Worm (Caenorhabditis elegans) whole organism, mixed stage, embryonic: ENCODE data around the gene C18D11.1.
A peak's percentile ranks its signal among the peaks of the same experiment; 100 is the strongest.

ENCODE experiments used
- M03D4.4 ChIP-seq: sonication (generic microtip); optimal IDR thresholded peaks from 2 replicates; lab custom pipeline; 2017; ENCODE audit warnings: mild to moderate bottlenecking, missing genetic modification characterization, missing compliant biosample characterization
- blmp-1 ChIP-seq: fragments of 150-350 bp; optimal IDR thresholded peaks from 2 replicates; lab custom pipeline; 2014; ENCODE audit warnings: missing biosample characterization, missing genetic modification characterization
- ceh-39 ChIP-seq: fragments of 150-350 bp; optimal IDR thresholded peaks from 2 replicates; lab custom pipeline; 2014; ENCODE audit warnings: missing biosample characterization, missing genetic modification characterization
- ceh-43 ChIP-seq: fragments of 200-800 bp; sonication (Bioruptor generic); optimal IDR thresholded peaks from 2 replicates; lab custom pipeline; 2018; ENCODE audit warnings: mild to moderate bottlenecking, missing genetic modification characterization, moderate library complexity, missing compliant biosample characterization
- ceh-83 ChIP-seq: fragments of 200-800 bp; sonication (Bioruptor generic); optimal IDR thresholded peaks from 2 replicates; lab custom pipeline; 2018; ENCODE audit warnings: mild to moderate bottlenecking, missing genetic modification characterization, missing compliant biosample characterization
- ces-1 ChIP-seq: fragments of 150-350 bp; optimal IDR thresholded peaks from 2 replicates; lab custom pipeline; 2014; ENCODE audit warnings: missing biosample characterization, missing genetic modification reagents, missing genetic modification characterization
- cnd-1 ChIP-seq: fragments of 200-800 bp; sonication (Bioruptor generic); optimal IDR thresholded peaks from 2 replicates; lab custom pipeline; 2018; ENCODE audit warnings: mild to moderate bottlenecking, missing genetic modification characterization, missing compliant biosample characterization
- drap-1 ChIP-seq: fragments of 200-800 bp; sonication (Bioruptor generic); optimal IDR thresholded peaks from 3 replicates; lab custom pipeline; 2018; ENCODE audit warnings: mild to moderate bottlenecking, missing genetic modification characterization, missing compliant biosample characterization
- elt-1 ChIP-seq: sonication (generic microtip); optimal IDR thresholded peaks from 2 replicates; lab custom pipeline; 2017; ENCODE audit warnings: missing genetic modification characterization, mild to moderate bottlenecking, missing compliant biosample characterization, antibody characterized with exemption, moderate library complexity, borderline replicate concordance; ENCODE audit not compliant: insufficient read depth
- elt-3 ChIP-seq: fragments of 150-350 bp; optimal IDR thresholded peaks from 2 replicates; lab custom pipeline; 2014; ENCODE audit warnings: missing biosample characterization, missing genetic modification characterization
- lin-32 ChIP-seq: fragments of 200-800 bp; sonication (Bioruptor generic); optimal IDR thresholded peaks from 2 replicates; lab custom pipeline; 2018; ENCODE audit warnings: mild to moderate bottlenecking, missing genetic modification characterization, missing compliant biosample characterization
- lsy-2 ChIP-seq: fragments of 150-350 bp; optimal IDR thresholded peaks from 2 replicates; lab custom pipeline; 2014; ENCODE audit warnings: missing biosample characterization, missing genetic modification characterization
- mab-5 ChIP-seq: fragments of 150-350 bp; optimal IDR thresholded peaks from 2 replicates; lab custom pipeline; 2014; ENCODE audit warnings: missing biosample characterization, missing genetic modification characterization
- nhr-28 ChIP-seq: fragments of 150-350 bp; optimal IDR thresholded peaks from 2 replicates; lab custom pipeline; 2014; ENCODE audit warnings: missing biosample characterization, missing genetic modification characterization
- pha-4 ChIP-seq: fragments of 150-350 bp; optimal IDR thresholded peaks from 2 replicates; lab custom pipeline; 2018; ENCODE audit warnings: missing biosample characterization, missing genetic modification reagents, missing genetic modification characterization
- sem-2 ChIP-seq: fragments of 200-800 bp; sonication (Bioruptor generic); optimal IDR thresholded peaks from 2 replicates; lab custom pipeline; 2018; ENCODE audit warnings: mild to moderate bottlenecking, missing genetic modification characterization, missing compliant biosample characterization
- snpc-4 ChIP-seq: fragments of 150-350 bp; optimal IDR thresholded peaks from 2 replicates; lab custom pipeline; 2014; ENCODE audit warnings: missing biosample characterization, missing genetic modification characterization
- sptf-1 ChIP-seq: sonication (generic microtip); optimal IDR thresholded peaks from 2 replicates; lab custom pipeline; 2017; ENCODE audit warnings: mild to moderate bottlenecking, missing genetic modification characterization, moderate library complexity, missing compliant biosample characterization
- tbx-8 ChIP-seq: fragments of 200-800 bp; sonication (Bioruptor generic); optimal IDR thresholded peaks from 2 replicates; lab custom pipeline; 2018; ENCODE audit warnings: mild to moderate bottlenecking, missing genetic modification characterization, moderate library complexity, missing compliant biosample characterization
- unc-120 ChIP-seq: sonication (generic microtip); optimal IDR thresholded peaks from 2 replicates; lab custom pipeline; 2017; ENCODE audit warnings: missing genetic modification characterization, missing compliant biosample characterization; ENCODE audit not compliant: poor library complexity, severe bottlenecking
- unc-39 ChIP-seq: fragments of 150-350 bp; optimal IDR thresholded peaks from 2 replicates; lab custom pipeline; 2014; ENCODE audit warnings: missing biosample characterization, missing genetic modification characterization
- zip-8 ChIP-seq: fragments of 150-350 bp; optimal IDR thresholded peaks from 2 replicates; lab custom pipeline; 2014; ENCODE audit warnings: missing biosample characterization, missing genetic modification characterization
- ztf-11 ChIP-seq: fragments of 150-350 bp; optimal IDR thresholded peaks from 2 replicates; lab custom pipeline; 2014; ENCODE audit warnings: missing biosample characterization, missing genetic modification characterization

C18D11.1 gene

DNA sequence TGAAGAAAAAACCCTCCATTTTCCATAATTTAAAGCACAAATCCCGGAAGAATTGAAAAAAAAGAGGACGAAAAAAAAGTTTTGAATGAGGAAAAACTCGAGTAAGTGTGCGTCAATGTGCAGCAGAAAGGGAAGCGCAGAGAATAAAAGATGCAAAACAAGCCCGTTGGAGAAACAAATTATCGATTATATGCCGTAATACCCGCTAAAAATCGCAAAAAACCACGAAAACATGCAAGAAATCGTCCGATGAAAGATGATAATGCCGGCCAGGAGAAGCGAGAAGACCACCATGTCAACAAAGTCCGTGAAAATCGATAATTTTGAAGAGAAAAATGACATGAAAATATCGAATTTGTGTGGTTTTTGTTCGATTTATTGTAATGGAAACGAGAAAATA, 30.6 kb downstream of the C18D11.1 start:
- TF ChIP-seq ces-1 (GFP tag; lab: Kevin White, UChicago), result peak; percentile 26
- no peak for TF ChIP-seq drap-1 (GFP tag; lab: Kevin White, UChicago)

DNA sequence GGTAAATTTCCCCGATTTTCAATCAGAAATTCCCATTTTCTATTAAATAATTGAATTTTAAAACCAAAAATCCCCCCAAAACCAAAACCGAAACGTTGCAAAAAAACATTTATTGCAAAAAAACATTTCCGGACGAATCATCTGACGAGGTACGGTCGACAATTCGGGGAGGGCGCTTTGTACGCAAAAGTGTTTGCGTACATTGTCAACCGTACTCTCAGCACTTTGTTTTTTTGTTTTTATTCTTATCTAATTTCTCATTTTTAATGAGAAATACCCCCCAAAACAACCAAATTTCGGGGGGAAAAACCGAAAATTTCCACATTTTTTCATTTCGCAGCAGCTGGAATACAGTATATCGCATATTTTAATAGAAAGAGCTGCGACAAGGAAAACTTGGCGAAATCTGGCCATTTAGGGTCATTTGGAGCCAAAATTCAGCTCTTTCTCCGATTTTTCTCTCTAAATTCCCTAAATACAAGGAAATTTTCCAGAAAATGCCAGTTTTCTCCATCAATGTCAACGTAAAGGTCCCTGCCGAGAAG, 31.4 kb downstream of the C18D11.1 start, which contains the start of gene mif-1:
Gene mif-1, plus strand, starts transcription at position 495 of the 545 bp plus-strand sequence.
- TF ChIP-seq unc-120 (tag; lab: Kevin White, UChicago) (no peak), lsy-2 (peak; percentile 96)

DNA sequence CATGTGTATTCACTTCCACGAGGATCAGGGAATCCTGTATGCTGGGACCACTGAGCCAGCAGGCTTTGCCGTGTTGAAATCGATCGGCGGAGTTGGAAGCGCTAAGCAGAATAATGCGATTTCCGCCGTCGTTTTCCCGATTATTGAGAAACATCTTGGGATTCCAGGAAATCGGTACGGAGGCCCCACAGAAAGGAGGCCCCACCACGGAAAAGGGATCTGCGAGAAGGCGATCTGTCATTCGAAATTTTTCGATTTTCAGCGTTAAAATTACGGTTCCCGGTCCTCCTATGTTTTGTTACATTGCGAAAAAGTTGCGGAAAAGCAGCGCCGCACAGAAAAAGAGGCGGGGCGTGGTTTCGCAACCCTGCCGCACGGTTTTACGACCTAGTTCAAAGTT, 31.9 kb downstream of the C18D11.1 start:
- TF ChIP-seq cnd-1 (tag; lab: Kevin White, UChicago) (peak; percentile 39), M03D4.4 (tag; lab: Kevin White, UChicago) (peak; percentile 17), tbx-8 (GFP tag; lab: Kevin White, UChicago) (peak; percentile 8), sem-2 (GFP tag; lab: Kevin White, UChicago) (no peak)

DNA sequence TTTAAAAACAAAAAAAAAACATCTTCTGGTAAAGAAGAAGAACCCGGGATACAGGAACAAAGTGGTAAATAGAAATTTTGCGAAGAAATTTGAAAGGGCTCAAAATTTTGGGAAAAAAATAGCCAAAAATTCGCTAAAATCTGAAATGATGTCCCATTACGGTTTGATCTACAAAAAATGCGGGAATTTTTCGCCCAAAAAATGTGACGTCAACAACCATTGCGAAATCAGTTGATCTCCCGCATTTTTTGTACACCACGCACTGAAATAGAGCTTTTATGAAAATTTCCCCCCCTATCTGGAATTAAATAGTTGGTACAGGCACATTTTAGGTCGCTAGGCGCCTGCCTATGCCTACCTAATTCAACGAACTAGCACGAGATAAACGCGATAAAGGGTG, 33.2 kb downstream of the C18D11.1 start:
- TF ChIP-seq sptf-1 (tag; lab: Kevin White, UChicago), result no peak
- no peak for TF ChIP-seq elt-3 (tag; lab: Kevin White, UChicago)
- TF ChIP-seq ceh-83 (GFP tag; lab: Kevin White, UChicago), result no peak
- TF ChIP-seq snpc-4 (tag; lab: Kevin White, UChicago), result no peak
- TF ChIP-seq ceh-39 (tag; lab: Kevin White, UChicago), result no peak
- TF ChIP-seq ceh-43 (GFP tag; lab: Kevin White, UChicago), result no peak
- TF ChIP-seq pha-4 (tag; lab: Kevin White, UChicago), result no peak
- TF ChIP-seq unc-120 (tag; lab: Kevin White, UChicago), result no peak

DNA sequence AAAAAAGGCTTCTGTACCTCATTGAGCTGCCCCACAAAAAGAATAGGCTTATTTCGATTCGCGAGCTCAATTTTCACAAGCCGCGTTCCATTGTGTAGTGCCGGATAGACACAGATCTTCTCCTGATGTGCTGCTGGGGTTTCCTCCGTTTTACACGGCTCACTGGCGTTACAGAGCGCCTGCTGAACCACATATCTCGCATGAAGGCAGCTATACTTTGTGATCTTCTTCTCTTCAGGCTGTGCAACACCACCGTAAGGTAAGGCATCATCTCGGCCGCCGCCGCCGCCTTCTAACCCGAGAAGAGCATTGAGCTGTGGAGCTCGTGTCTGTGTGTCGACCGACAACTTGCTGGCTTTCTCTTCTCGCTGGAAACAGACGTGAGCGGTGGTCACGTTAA, 37.2 kb downstream of the C18D11.1 start:
- no peak for TF ChIP-seq mab-5 (tag; lab: Kevin White, UChicago)
- TF ChIP-seq elt-3 (tag; lab: Kevin White, UChicago), result no peak
- no peak for TF ChIP-seq unc-39
- TF ChIP-seq ztf-11, result no peak
- TF ChIP-seq tbx-8 (GFP tag; lab: Kevin White, UChicago), result no peak
- no peak for TF ChIP-seq ceh-83 (GFP tag; lab: Kevin White, UChicago)
- TF ChIP-seq elt-1 (tag; lab: Kevin White, UChicago), result no peak
- no peak for TF ChIP-seq pha-4 (tag; lab: Kevin White, UChicago)
- no peak for TF ChIP-seq blmp-1 (tag; lab: Kevin White, UChicago)
- no peak for TF ChIP-seq ces-1 (GFP tag; lab: Kevin White, UChicago)
- TF ChIP-seq sptf-1 (tag; lab: Kevin White, UChicago), result no peak
- no peak for TF ChIP-seq nhr-28
- no peak for TF ChIP-seq ceh-43 (GFP tag; lab: Kevin White, UChicago)
- no peak for TF ChIP-seq M03D4.4 (tag; lab: Kevin White, UChicago)
- TF ChIP-seq sem-2 (GFP tag; lab: Kevin White, UChicago), result no peak
- TF ChIP-seq zip-8, result no peak
- no peak for TF ChIP-seq lin-32 (GFP tag; lab: Kevin White, UChicago)

DNA sequence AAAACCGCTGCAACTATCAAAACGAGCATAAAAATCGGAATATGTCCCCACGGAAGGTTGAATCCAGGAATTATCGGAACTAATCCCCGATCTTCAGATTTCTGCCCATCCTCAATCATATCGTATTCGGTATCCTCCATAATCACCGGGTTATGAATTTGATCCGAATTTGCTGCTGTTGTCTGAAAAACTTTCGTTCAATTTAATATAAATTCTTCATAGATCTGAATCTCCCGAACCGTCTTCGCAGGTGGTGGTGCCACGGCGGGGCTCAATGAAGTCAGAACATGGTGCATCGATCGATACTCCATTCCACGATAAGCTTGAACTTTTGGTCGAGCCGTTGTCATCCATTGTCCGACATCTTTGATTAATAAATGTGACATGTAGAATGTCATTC, 40.5 kb downstream of the C18D11.1 start:
- no peak for TF ChIP-seq sptf-1 (tag; lab: Kevin White, UChicago)
- no peak for TF ChIP-seq unc-39
- TF ChIP-seq, all 35 proteins: peak for 0

DNA sequence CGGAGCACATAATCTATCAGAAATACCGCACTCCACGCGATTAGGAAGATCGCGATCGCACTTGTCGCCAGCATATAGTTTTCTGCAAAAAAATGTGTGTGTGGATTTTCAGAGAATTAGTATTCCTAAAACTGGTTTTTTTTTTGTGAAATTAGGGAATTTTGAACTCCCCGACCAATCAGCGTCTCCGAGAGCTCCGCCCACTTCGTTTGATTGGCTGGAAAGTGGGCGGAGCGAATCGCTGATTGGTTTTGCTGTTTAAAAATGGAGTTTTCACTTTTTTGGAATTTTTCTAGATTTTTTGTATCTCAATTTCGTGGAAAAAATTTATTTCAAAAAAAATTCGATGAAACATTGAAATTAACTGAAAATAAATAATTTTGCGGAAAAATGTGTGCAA, 44.8 kb downstream of the C18D11.1 start:
- TF ChIP-seq sptf-1 (tag; lab: Kevin White, UChicago) (no peak), unc-39 (no peak), ceh-43 (GFP tag; lab: Kevin White, UChicago) (no peak)

DNA sequence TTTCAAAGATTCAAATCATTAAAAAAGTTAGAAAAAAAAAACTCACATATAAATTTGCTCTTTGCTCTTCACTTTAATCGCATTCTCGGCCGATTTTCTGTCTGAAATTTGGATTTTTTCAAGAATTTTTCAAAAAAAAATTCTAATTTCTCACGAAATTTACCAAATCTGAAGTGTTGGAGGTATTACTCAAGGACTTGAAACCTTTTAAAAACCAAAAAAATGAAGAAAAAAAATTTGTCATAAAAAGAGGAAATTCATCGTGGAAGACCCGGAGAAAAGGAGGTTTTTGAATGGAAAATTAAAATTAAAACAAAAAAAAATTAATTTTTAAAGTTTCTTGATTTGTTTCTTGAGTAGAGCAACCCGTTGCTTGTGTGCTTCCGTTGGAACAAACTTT, 45.8 kb downstream of the C18D11.1 start, which contains the start of gene Y56A3A.2:
Gene Y56A3A.2, minus strand, starts transcription at position 101 of the 400 bp plus-strand sequence.
- no peak for TF ChIP-seq pha-4 (tag; lab: Kevin White, UChicago)
